Worm (Caenorhabditis elegans) whole organism, young adult: Measurements from ENCODE around the gene ets-7.

ENCODE experiments used
- B0019.2 ChIP-seq: fragments of 200-800 bp; sonication (Bioruptor generic); conservative IDR thresholded peaks from 2 replicates; pipeline ENCODE4 v1.3.6; 2022; ENCODE audit warnings: missing genetic modification reagents, missing genetic modification characterization, missing compliant biosample characterization
- B0261.1 ChIP-seq: sonication (generic microtip); optimal IDR thresholded peaks from 2 replicates; lab custom pipeline; 2016; ENCODE audit warnings: mild to moderate bottlenecking, missing genetic modification characterization, moderate library complexity, missing compliant biosample characterization
- C06A6.2 ChIP-seq: fragments of 200-800 bp; sonication (Bioruptor generic); conservative IDR thresholded peaks from 2 replicates; pipeline ENCODE4 v1.3.6; 2022; ENCODE audit warnings: missing genetic modification characterization, missing compliant biosample characterization
- D2030.7 ChIP-seq: fragments of 200-800 bp; sonication (Bioruptor generic); IDR thresholded peaks from 2 replicates; pipeline ENCODE4 v1.3.6; 2022; ENCODE audit warnings: missing genetic modification reagents, missing genetic modification characterization, missing compliant biosample characterization
- F10E7.11 ChIP-seq: sonication (generic microtip); optimal IDR thresholded peaks from 2 replicates; lab custom pipeline; 2017; ENCODE audit warnings: mild to moderate bottlenecking, missing genetic modification characterization, moderate library complexity, missing compliant biosample characterization
- F39B2.1 ChIP-seq: fragments of 200-800 bp; sonication (Bioruptor generic); IDR thresholded peaks from 2 replicates; pipeline ENCODE4 v1.3.6; 2022; ENCODE audit warnings: missing genetic modification reagents, missing genetic modification characterization, missing compliant biosample characterization
- Y53G8AR.9 ChIP-seq: fragments of 200-800 bp; sonication (Bioruptor generic); conservative IDR thresholded peaks from 2 replicates; pipeline ENCODE4 v1.3.6; 2022; ENCODE audit warnings: missing genetic modification reagents, missing genetic modification characterization, missing compliant biosample characterization
- Y67H2A.10 ChIP-seq: fragments of 200-800 bp; sonication (Bioruptor generic); conservative IDR thresholded peaks from 2 replicates; pipeline ENCODE4 v1.3.6; 2022; ENCODE audit warnings: missing genetic modification reagents, missing genetic modification characterization, missing compliant biosample characterization
- ama-1 ChIP-seq, 3 experiments: fragments of 150-350 bp in 1 of 3; sonication (generic microtip) in 2 of 3; optimal IDR thresholded peaks; 2 replicates each; lab custom pipeline; 2014 to 2018; ENCODE audit warnings: missing biosample characterization in 2 of 3, missing genetic modification characterization in 2 of 3, missing genetic modification reagents in 2 of 3
- attf-5 ChIP-seq: fragments of 200-800 bp; sonication (Bioruptor generic); optimal IDR thresholded peaks from 2 replicates; lab custom pipeline; 2018; ENCODE audit warnings: mild to moderate bottlenecking, missing genetic modification characterization, missing compliant biosample characterization
- bed-1 ChIP-seq: fragments of 200-800 bp; sonication (Bioruptor generic); IDR thresholded peaks from 2 replicates; pipeline ENCODE4 v1.3.6; 2022; ENCODE audit warnings: missing genetic modification reagents, missing genetic modification characterization, missing compliant biosample characterization
- bed-2 ChIP-seq: fragments of 200-800 bp; sonication (Bioruptor generic); IDR thresholded peaks from 2 replicates; pipeline ENCODE4 v1.3.6; 2022; ENCODE audit warnings: missing genetic modification reagents, missing genetic modification characterization, missing compliant biosample characterization
- ceh-100 ChIP-seq: fragments of 200-800 bp; sonication (Bioruptor generic); IDR thresholded peaks from 2 replicates; pipeline ENCODE4 v1.3.6; 2022; ENCODE audit warnings: missing genetic modification reagents, missing genetic modification characterization, missing compliant biosample characterization
- ceh-91 ChIP-seq: fragments of 200-800 bp; sonication (Bioruptor generic); IDR thresholded peaks from 2 replicates; pipeline ENCODE4 v1.3.6; 2022; ENCODE audit warnings: missing genetic modification reagents, missing genetic modification characterization, missing compliant biosample characterization
- die-1 ChIP-seq: sonication (generic microtip); optimal IDR thresholded peaks from 2 replicates; lab custom pipeline; 2016; ENCODE audit warnings: missing genotype, mild to moderate bottlenecking, missing genetic modification characterization, missing compliant biosample characterization
- dpff-1 ChIP-seq: sonication (generic microtip); optimal IDR thresholded peaks from 2 replicates; lab custom pipeline; 2017; ENCODE audit warnings: mild to moderate bottlenecking, missing genetic modification characterization, missing compliant biosample characterization
- egl-44 ChIP-seq: fragments of 200-800 bp; sonication (Bioruptor generic); IDR thresholded peaks from 2 replicates; pipeline ENCODE4 v1.3.6; 2022; ENCODE audit warnings: missing genetic modification reagents, missing genetic modification characterization, missing compliant biosample characterization
- hsf-1 ChIP-seq: fragments of 200-800 bp; sonication (Bioruptor generic); IDR thresholded peaks from 2 replicates; pipeline ENCODE4 v1.3.6; 2022; ENCODE audit warnings: missing genetic modification reagents, missing genetic modification characterization, missing compliant biosample characterization
- lin-35 ChIP-seq, 3 experiments: fragments of 150-350 bp in 2 of 3; sonication (generic microtip) in 1 of 3; optimal IDR thresholded peaks; 2 replicates each; lab custom pipeline; 2014 to 2018; ENCODE audit warnings: missing biosample characterization in 3 of 3, missing genetic modification characterization in 3 of 3, missing genetic modification reagents in 3 of 3
- lir-1 ChIP-seq: fragments of 200-800 bp; sonication (Bioruptor generic); conservative IDR thresholded peaks from 2 replicates; pipeline ENCODE4 v1.3.6; 2022; ENCODE audit warnings: missing genetic modification reagents, missing genetic modification characterization, missing compliant biosample characterization
- nfya-1 ChIP-seq: sonication (generic microtip); optimal IDR thresholded peaks from 2 replicates; lab custom pipeline; 2017; ENCODE audit warnings: antibody characterized with exemption, missing compliant biosample characterization, missing genetic modification characterization, borderline replicate concordance; ENCODE audit not compliant: insufficient read depth
- nfyb-1 ChIP-seq: fragments of 200-800 bp; sonication (Bioruptor generic); IDR thresholded peaks from 2 replicates; pipeline ENCODE4 v1.3.6; 2022; ENCODE audit warnings: missing genetic modification reagents, missing genetic modification characterization, missing compliant biosample characterization
- nhr-27 ChIP-seq: fragments of 200-800 bp; sonication (Bioruptor generic); optimal IDR thresholded peaks from 2 replicates; lab custom pipeline; 2018; ENCODE audit warnings: mild to moderate bottlenecking, missing genetic modification characterization, moderate library complexity, missing compliant biosample characterization
- nhr-90 ChIP-seq: sonication (generic microtip); optimal IDR thresholded peaks from 2 replicates; lab custom pipeline; 2016; ENCODE audit warnings: missing genotype, mild to moderate bottlenecking, missing genetic modification characterization, missing compliant biosample characterization
- rcor-1 ChIP-seq: fragments of 200-800 bp; sonication (Bioruptor generic); IDR thresholded peaks from 2 replicates; pipeline ENCODE4 v1.3.6; 2022; ENCODE audit warnings: missing genetic modification reagents, missing genetic modification characterization, missing compliant biosample characterization
- sdz-38 ChIP-seq: sonication (generic microtip); optimal IDR thresholded peaks from 2 replicates; lab custom pipeline; 2016; ENCODE audit warnings: missing genotype, missing genetic modification characterization, missing compliant biosample characterization
- snpc-1.3 ChIP-seq: sonication (generic microtip); optimal IDR thresholded peaks from 2 replicates; lab custom pipeline; 2017; ENCODE audit warnings: missing genetic modification characterization, mild to moderate bottlenecking, missing compliant biosample characterization, antibody characterized with exemption, moderate library complexity, missing genotype, missing genetic modification reagents; ENCODE audit not compliant: insufficient read depth
- snpc-4 ChIP-seq, 5 experiments: fragments of 150-350 bp in 1 of 5; sonication (generic microtip) in 4 of 5; optimal IDR thresholded peaks; 2 replicates each; lab custom pipeline; 2014 to 2018; ENCODE audit warnings: missing genetic modification characterization in 5 of 5, missing biosample characterization in 3 of 5, antibody characterized with exemption in 2 of 5, mild to moderate bottlenecking in 2 of 5, missing compliant biosample characterization in 2 of 5, missing genotype in 2 of 5, moderate library complexity in 2 of 5, missing genetic modification reagents in 1 of 5
- unc-130 ChIP-seq: sonication (generic microtip); optimal IDR thresholded peaks from 2 replicates; lab custom pipeline; 2016; ENCODE audit warnings: missing genetic modification reagents, missing genetic modification characterization, missing compliant biosample characterization
- ztf-22 ChIP-seq: fragments of 200-800 bp; sonication (Bioruptor generic); optimal IDR thresholded peaks from 2 replicates; lab custom pipeline; 2018; ENCODE audit warnings: mild to moderate bottlenecking, missing genetic modification characterization, moderate library complexity, missing compliant biosample characterization
- ztf-26 ChIP-seq: sonication (generic microtip); optimal IDR thresholded peaks from 2 replicates; lab custom pipeline; 2017; ENCODE audit warnings: missing genetic modification characterization, missing compliant biosample characterization
- ztf-6 ChIP-seq: fragments of 200-800 bp; sonication (Bioruptor generic); IDR thresholded peaks from 2 replicates; pipeline ENCODE4 v1.3.6; 2022; ENCODE audit warnings: missing genetic modification reagents, missing genetic modification characterization, missing compliant biosample characterization

The ets-7 gene

ce11 chrV:7529840-7530239, 28.8 kb downstream of the ets-7 start, which contains the start of gene swt-2 (continued):
- TF ChIP-seq sdz-38 (no peak), Y53G8AR.9 (GFP tag; lab: Robert Waterston, UW) (no peak)

- TF ChIP-seq C06A6.2 (GFP tag; lab: Robert Waterston, UW) = no peak
These were observed 29.8 kb downstream of the ets-7 start, which contains the start of gene C54F6.5 for ce11 chrV:7528816-7529215. Gene C54F6.5, plus strand, starts transcription at chrV:7529116.

- no peak for TF ChIP-seq C06A6.2 (GFP tag; lab: Robert Waterston, UW)
- no peak for TF ChIP-seq B0261.1 (tag; lab: Kevin White, UChicago)
- TF ChIP-seq nfya-1 (tag; lab: Kevin White, UChicago) = no peak
- TF ChIP-seq nhr-90 = no peak
- no peak for TF ChIP-seq F10E7.11
- TF ChIP-seq B0019.2 = no peak
- TF ChIP-seq snpc-4 (GFP tag; optimal IDR thresholded peaks at IDR 0.05; lab: Kevin White, UChicago) = no peak
- TF ChIP-seq snpc-4 (tag; optimal IDR thresholded peaks at IDR 0.05; lab: Kevin White, UChicago) = no peak
- no peak for TF ChIP-seq hsf-1
- TF ChIP-seq egl-44 = no peak
- TF ChIP-seq dpff-1 (tag; lab: Kevin White, UChicago) = no peak
- TF ChIP-seq ceh-100 (GFP tag; lab: Robert Waterston, UW) = no peak
- TF ChIP-seq bed-1 (GFP tag; lab: Robert Waterston, UW) = no peak
- TF ChIP-seq nfyb-1 (GFP tag; lab: Robert Waterston, UW) = no peak
- TF ChIP-seq F39B2.1 (GFP tag; lab: Robert Waterston, UW) = no peak
These were observed 31.4 kb downstream of the ets-7 start, which contains the start of gene C54F6.17 for ce11 chrV:7527153-7527552. Gene C54F6.17, plus strand, starts transcription at chrV:7527453.

- no peak for TF ChIP-seq ztf-22 (GFP tag; lab: Kevin White, UChicago)
- no peak for TF ChIP-seq nhr-27 (tag; lab: Kevin White, UChicago)
- no peak for TF ChIP-seq ztf-26 (tag; lab: Kevin White, UChicago)
- no peak for TF ChIP-seq attf-5
- no peak for TF ChIP-seq die-1 (tag; lab: Kevin White, UChicago)
- no peak for TF ChIP-seq snpc-1.3 (tag; lab: Kevin White, UChicago)
- no peak for TF ChIP-seq unc-130 (GFP tag; lab: Kevin White, UChicago)
- TF ChIP-seq sdz-38 = no peak
- TF ChIP-seq rcor-1 (GFP tag; lab: Robert Waterston, UW) = no peak
- no peak for TF ChIP-seq bed-2 (GFP tag; lab: Robert Waterston, UW)
- no peak for TF ChIP-seq snpc-4 (GFP tag; optimal IDR thresholded peaks at IDR 0.05; lab: Kevin White, UChicago)
- TF ChIP-seq snpc-4 (tag; optimal IDR thresholded peaks at IDR 0.05; lab: Kevin White, UChicago) = no peak
- TF ChIP-seq D2030.7 = no peak
- TF ChIP-seq Y67H2A.10 (GFP tag; lab: Robert Waterston, UW) = no peak
- TF ChIP-seq ceh-91 (GFP tag; lab: Robert Waterston, UW) = no peak
- no peak for TF ChIP-seq lin-35 (GFP tag; optimal IDR thresholded peaks at IDR 0.05; lab: Kevin White, UChicago)
- no peak for TF ChIP-seq ama-1 (optimal IDR thresholded peaks at IDR 0.05; lab: Kevin White, UChicago)
- TF ChIP-seq ama-1 (GFP tag; optimal IDR thresholded peaks at IDR 0.05; lab: Kevin White, UChicago) = no peak
- no peak for TF ChIP-seq F39B2.1 (GFP tag; lab: Robert Waterston, UW)
- no peak for TF ChIP-seq lir-1 (GFP tag; lab: Robert Waterston, UW)
- TF ChIP-seq ztf-6 (GFP tag; lab: Robert Waterston, UW) = no peak
These were observed 32.9 kb downstream of the ets-7 start, which contains the start of gene C54F6.18 for ce11 chrV:7525695-7526094. Gene C54F6.18, plus strand, starts transcription at chrV:7525995.
